Fruit fly (Drosophila melanogaster): Measurements from ENCODE around the gene mtd.

DNA sequence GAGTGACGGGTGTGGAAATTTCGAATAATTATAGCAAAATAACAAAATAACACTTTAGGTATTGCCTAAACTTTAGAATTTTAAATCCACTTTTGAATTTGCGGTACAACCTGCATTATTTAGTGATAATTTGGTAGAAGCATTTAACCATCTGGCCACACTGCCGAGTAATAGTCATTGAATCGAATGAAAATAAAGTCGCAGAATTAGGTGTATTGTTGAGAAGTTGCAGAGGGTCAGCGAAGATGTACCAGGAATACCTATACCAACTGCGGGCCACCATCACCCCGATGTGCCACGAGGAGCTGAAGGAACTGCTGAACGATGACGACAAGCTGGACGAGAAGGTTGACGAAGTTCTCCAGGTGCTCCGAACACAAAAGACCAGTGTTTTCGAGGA lies 124.2 kb downstream of the mtd start, which contains the start of gene Vps37B:
- no peak for TF ChIP-seq CG17806 (tag; optimal IDR thresholded peaks at IDR 0.05)
- no peak for TF ChIP-seq CG4496 (GFP tag; IDR thresholded peaks at IDR 0.05)
- no peak for TF ChIP-seq fd96Ca (GFP tag; IDR thresholded peaks at IDR 0.05)
- TF ChIP-seq Ets98B (GFP tag; IDR thresholded peaks at IDR 0.05), result no peak
- no peak for TF ChIP-seq CG13204 (GFP tag; optimal IDR thresholded peaks at IDR 0.05)
- no peak for TF ChIP-seq CG8301 (tag; optimal IDR thresholded peaks at IDR 0.05)
- TF ChIP-seq EcR (GFP tag; optimal IDR thresholded peaks at IDR 0.05), result no peak
- TF ChIP-seq CG32121 (GFP tag; IDR thresholded peaks at IDR 0.05), result no peak
- TF ChIP-seq rn (GFP tag; IDR thresholded peaks at IDR 0.05), result no peak
- TF ChIP-seq D1 (tag; optimal IDR thresholded peaks at IDR 0.05), result no peak
- no peak for TF ChIP-seq CG9948 (tag; optimal IDR thresholded peaks at IDR 0.05)
- no peak for TF ChIP-seq Pif1A (GFP tag; optimal IDR thresholded peaks at IDR 0.05)
- no peak for TF ChIP-seq gl (tag; optimal IDR thresholded peaks at IDR 0.05)
- no peak for TF ChIP-seq CG8159 (tag; optimal IDR thresholded peaks at IDR 0.05)

Measured in whole organism, pupa.